Worm (Caenorhabditis elegans): ENCODE data around the gene immt-2.

Gene immt-2

ce11 chrV:16786012-16786411, 3.1 kb upstream of the immt-2 start (continued):
- TF ChIP-seq snpc-4 (GFP tag; optimal IDR thresholded peaks at IDR 0.05) (no peak), snpc-4 (tag; optimal IDR thresholded peaks at IDR 0.05) (no peak), ceh-79 (tag; optimal IDR thresholded peaks at IDR 0.05) (no peak)

ce11 chrV:16792717-16793116, 3.6 kb downstream of the immt-2 start:
- peak; percentile 67 for TF ChIP-seq zfh-2 (GFP tag; conservative IDR thresholded peaks at IDR 0.05)
- TF ChIP-seq C06A6.2 (GFP tag; conservative IDR thresholded peaks at IDR 0.05): no peak
- 0 out of 2 replicates have a peak, but pooled peaks have one; percentile 48 for TF ChIP-seq ceh-58 (GFP tag; IDR thresholded peaks at IDR 0.05)
- TF ChIP-seq ama-1 (optimal IDR thresholded peaks at IDR 0.05): no peak
- TF ChIP-seq ama-1 (GFP tag; optimal IDR thresholded peaks at IDR 0.05): peak in 1 of 2 experiments; percentile 39

- TF ChIP-seq nfya-2 (GFP tag; IDR thresholded peaks at IDR 0.05) (no peak), B0019.2 (GFP tag; conservative IDR thresholded peaks at IDR 0.05) (peak; percentile 82), F33H1.4 (GFP tag; IDR thresholded peaks at IDR 0.05) (peak; percentile 69), repo-1 (tag; optimal IDR thresholded peaks at IDR 0.05) (no peak), ceh-40 (GFP tag; IDR thresholded peaks at IDR 0.05) (no peak), D2030.7 (GFP tag; IDR thresholded peaks at IDR 0.05) (peak; percentile 10; the same call in 1 of the 2 replicates), attf-6 (GFP tag; IDR thresholded peaks at IDR 0.05) (peak; percentile 43; the same call in 1 of the 2 replicates), ets-4 (GFP tag; optimal IDR thresholded peaks at IDR 0.05) (no peak), him-1 (tag; optimal IDR thresholded peaks at IDR 0.05) (no peak), zim-3 (tag; optimal IDR thresholded peaks at IDR 0.05) (no peak), efl-1 (GFP tag; optimal IDR thresholded peaks at IDR 0.05) (peak; percentile 59), ceh-91 (GFP tag; IDR thresholded peaks at IDR 0.05) (peak; percentile 49; the same call in 1 of the 2 replicates), dpl-1 (GFP tag; optimal IDR thresholded peaks at IDR 0.05) (peak; percentile 35), Y79H2A.3 (GFP tag; conservative IDR thresholded peaks at IDR 0.05) (no peak), ztf-28 (GFP tag; IDR thresholded peaks at IDR 0.05) (no peak), nhr-27 (tag; optimal IDR thresholded peaks at IDR 0.05) (no peak), lin-54 (GFP tag; optimal IDR thresholded peaks at IDR 0.05) (peak; percentile 32), lsl-1 (GFP tag; optimal IDR thresholded peaks at IDR 0.05) (peak; percentile 55), tbp1 (GFP tag; optimal IDR thresholded peaks at IDR 0.05) (peak; percentile 17), madf-6 (GFP tag; IDR thresholded peaks at IDR 0.05) (peak; percentile 48; the same call in 1 of the 2 replicates), somi-1 (GFP tag; optimal IDR thresholded peaks at IDR 0.05) (no peak), madf-8 (GFP tag; conservative IDR thresholded peaks at IDR 0.05) (0 out of 2 replicates have a peak, but pooled peaks have one; percentile 28), athp-1 (tag; optimal IDR thresholded peaks at IDR 0.05) (no peak), ztf-18 (tag; optimal IDR thresholded peaks at IDR 0.05) (peak; percentile 48)
Observed at ce11 chrV:16793312-16793711, 4.2 kb downstream of the immt-2 start.

- TF ChIP-seq unc-62 (GFP tag; optimal IDR thresholded peaks at IDR 0.05) (no peak), Y53F4B.3 (GFP tag; IDR thresholded peaks at IDR 0.05) (no peak), dpl-1 (GFP tag; optimal IDR thresholded peaks at IDR 0.05) (no peak), nfya-1 (tag; optimal IDR thresholded peaks at IDR 0.05; ENCODE audit: borderline replicate concordance, insufficient read depth) (no peak), nhr-179 (tag; optimal IDR thresholded peaks at IDR 0.05) (no peak), ztf-28 (GFP tag; IDR thresholded peaks at IDR 0.05) (no peak)
Observed at ce11 chrV:16794079-16794478, 5.0 kb downstream of the immt-2 start.
